Worm (Caenorhabditis elegans) whole organism, L1 larva: ENCODE data around the gene F59B2.8.

Experiments
- C04F5.9 ChIP-seq: sonication (generic microtip); optimal IDR thresholded peaks from 2 replicates; lab custom pipeline; 2016; ENCODE audit warnings: missing genetic modification characterization, missing compliant biosample characterization
- C16A3.4 ChIP-seq: fragments of 150-350 bp; optimal IDR thresholded peaks from 2 replicates; lab custom pipeline; 2014; ENCODE audit warnings: missing biosample characterization, missing genetic modification characterization
- C34B4.2 ChIP-seq: sonication (generic microtip); optimal IDR thresholded peaks from 2 replicates; lab custom pipeline; 2017; ENCODE audit warnings: mild to moderate bottlenecking, missing genetic modification characterization, missing compliant biosample characterization
- Y116A8C.19 ChIP-seq: sonication (generic microtip); optimal IDR thresholded peaks from 2 replicates; lab custom pipeline; 2016; ENCODE audit warnings: missing compliant biosample characterization, missing genetic modification characterization, borderline replicate concordance
- aha-1 ChIP-seq: fragments of 150-350 bp; optimal IDR thresholded peaks from 2 replicates; lab custom pipeline; 2014; ENCODE audit warnings: missing biosample characterization, missing genetic modification characterization
- alr-1 ChIP-seq: fragments of 200-800 bp; sonication (Bioruptor generic); optimal IDR thresholded peaks from 2 replicates; lab custom pipeline; 2018; ENCODE audit warnings: borderline replicate concordance, mild to moderate bottlenecking, missing genetic modification characterization, missing compliant biosample characterization
- aly-2 ChIP-seq: fragments of 150-350 bp; optimal IDR thresholded peaks from 2 replicates; lab custom pipeline; 2014; ENCODE audit warnings: missing biosample characterization, missing genetic modification characterization
- blmp-1 ChIP-seq: fragments of 150-350 bp; optimal IDR thresholded peaks from 2 replicates; lab custom pipeline; 2014; ENCODE audit warnings: missing biosample characterization, missing genetic modification characterization
- ceh-63 ChIP-seq: fragments of 200-800 bp; sonication (Bioruptor generic); optimal IDR thresholded peaks from 2 replicates; lab custom pipeline; 2018; ENCODE audit warnings: mild to moderate bottlenecking, missing genetic modification characterization, missing compliant biosample characterization
- ceh-8 ChIP-seq: fragments of 200-800 bp; sonication (Bioruptor generic); optimal IDR thresholded peaks from 2 replicates; lab custom pipeline; 2018; ENCODE audit warnings: mild to moderate bottlenecking, missing genetic modification characterization, moderate library complexity, missing compliant biosample characterization
- ceh-82 ChIP-seq, 3 experiments: fragments of 150-350 bp in 1 of 3; sonication (generic microtip) in 2 of 3; optimal IDR thresholded peaks; 2 replicates each; lab custom pipeline; 2014 to 2017; ENCODE audit warnings: missing biosample characterization in 3 of 3, missing genetic modification characterization in 3 of 3
- ceh-90 ChIP-seq: sonication (generic microtip); optimal IDR thresholded peaks from 2 replicates; lab custom pipeline; 2016; ENCODE audit warnings: missing genetic modification characterization, missing compliant biosample characterization
- dsc-1 ChIP-seq: sonication (generic microtip); optimal IDR thresholded peaks from 2 replicates; lab custom pipeline; 2016; ENCODE audit warnings: mild to moderate bottlenecking, missing genetic modification characterization, missing compliant biosample characterization
- efl-1 ChIP-seq, 4 experiments: fragments of 150-350 bp; optimal IDR thresholded peaks in 3 of 4; peaks in 1 of 4; 1 replicate in 1 of 4; 2 replicates in 3 of 4; lab custom pipeline; 2014; ENCODE audit warnings: missing biosample characterization in 2 of 4, missing genetic modification characterization in 2 of 4, missing genetic modification reagents in 2 of 4
- egl-13 ChIP-seq: sonication (generic microtip); optimal IDR thresholded peaks from 2 replicates; lab custom pipeline; 2016; ENCODE audit warnings: missing genotype, missing genetic modification reagents, missing genetic modification characterization, missing compliant biosample characterization
- egl-27 ChIP-seq, 2 experiments: fragments of 150-350 bp in 1 of 2; sonication (generic microtip); optimal IDR thresholded peaks; 3 replicates each; lab custom pipeline; 2017 to 2018; ENCODE audit warnings: missing biosample characterization in 2 of 2, missing genetic modification characterization in 2 of 2, missing genetic modification reagents in 2 of 2
- ets-5 ChIP-seq: fragments of 200-800 bp; sonication (Bioruptor generic); IDR thresholded peaks from 2 replicates; pipeline ENCODE4 v1.3.6; 2022; ENCODE audit warnings: missing genetic modification characterization, missing compliant biosample characterization
- fkh-10 ChIP-seq: sonication (generic microtip); optimal IDR thresholded peaks from 2 replicates; lab custom pipeline; 2017; ENCODE audit warnings: missing biosample characterization, missing genetic modification reagents, missing genetic modification characterization
- fkh-4 ChIP-seq: sonication (generic microtip); optimal IDR thresholded peaks from 2 replicates; lab custom pipeline; 2016; ENCODE audit warnings: missing compliant biosample characterization, missing genetic modification characterization, borderline replicate concordance
- fkh-8 ChIP-seq: sonication (generic microtip); optimal IDR thresholded peaks from 2 replicates; lab custom pipeline; 2016; ENCODE audit warnings: mild to moderate bottlenecking, missing genetic modification characterization, missing compliant biosample characterization
- hlh-17 ChIP-seq: fragments of 200-800 bp; sonication (Bioruptor generic); optimal IDR thresholded peaks from 2 replicates; lab custom pipeline; 2018; ENCODE audit warnings: missing genetic modification characterization, mild to moderate bottlenecking, missing compliant biosample characterization, moderate library complexity, borderline replicate concordance
- jun-1 ChIP-seq: fragments of 150-350 bp; optimal IDR thresholded peaks from 2 replicates; lab custom pipeline; 2014; ENCODE audit warnings: missing biosample characterization, missing genetic modification reagents, missing genetic modification characterization
- lin-35 ChIP-seq, 2 experiments: fragments of 150-350 bp; optimal IDR thresholded peaks; 2 replicates each; lab custom pipeline; 2014; ENCODE audit warnings: missing biosample characterization in 2 of 2, missing genetic modification characterization in 2 of 2, missing genetic modification reagents in 2 of 2
- lin-39 ChIP-seq: fragments of 150-350 bp; optimal IDR thresholded peaks from 2 replicates; lab custom pipeline; 2014; ENCODE audit warnings: missing biosample characterization, missing genetic modification reagents, missing genetic modification characterization
- lir-3 ChIP-seq: sonication (generic microtip); optimal IDR thresholded peaks from 2 replicates; lab custom pipeline; 2016; ENCODE audit warnings: mild to moderate bottlenecking, missing genetic modification characterization, moderate library complexity, missing compliant biosample characterization; ENCODE audit not compliant: poor library complexity
- lsy-2 ChIP-seq, 2 experiments: fragments of 150-350 bp; optimal IDR thresholded peaks; 2 replicates each; lab custom pipeline; 2014; ENCODE audit warnings: missing biosample characterization in 2 of 2, missing genetic modification characterization in 2 of 2
- mep-1 ChIP-seq: fragments of 150-350 bp; optimal IDR thresholded peaks from 2 replicates; lab custom pipeline; 2014; ENCODE audit warnings: missing biosample characterization, missing genetic modification characterization
- nhr-19 ChIP-seq: fragments of 200-800 bp; sonication (Bioruptor generic); conservative IDR thresholded peaks from 2 replicates; pipeline ENCODE4 v1.3.6; 2022; ENCODE audit warnings: missing genetic modification characterization, missing compliant biosample characterization
- nhr-20 ChIP-seq: sonication (generic microtip); optimal IDR thresholded peaks from 2 replicates; lab custom pipeline; 2016; ENCODE audit warnings: mild to moderate bottlenecking, missing genetic modification characterization, missing compliant biosample characterization
- nhr-237 ChIP-seq: fragments of 150-350 bp; optimal IDR thresholded peaks from 2 replicates; lab custom pipeline; 2014; ENCODE audit warnings: missing biosample characterization, missing genetic modification characterization
- nhr-47 ChIP-seq: sonication (generic microtip); optimal IDR thresholded peaks from 2 replicates; lab custom pipeline; 2016; ENCODE audit warnings: mild to moderate bottlenecking, missing genetic modification characterization, moderate library complexity, missing compliant biosample characterization
- nhr-76 ChIP-seq: sonication (generic microtip); optimal IDR thresholded peaks from 2 replicates; lab custom pipeline; 2017; ENCODE audit warnings: missing biosample characterization, missing genetic modification characterization
- nhr-84 ChIP-seq: sonication (generic microtip); optimal IDR thresholded peaks from 2 replicates; lab custom pipeline; 2017; ENCODE audit warnings: missing biosample characterization, missing genetic modification characterization
- nhr-90 ChIP-seq: sonication (generic microtip); optimal IDR thresholded peaks from 2 replicates; lab custom pipeline; 2016; ENCODE audit warnings: mild to moderate bottlenecking, missing genetic modification characterization, missing compliant biosample characterization; ENCODE audit not compliant: poor library complexity
- pax-3 ChIP-seq: fragments of 200-800 bp; sonication (Bioruptor generic); optimal IDR thresholded peaks from 2 replicates; lab custom pipeline; 2018; ENCODE audit warnings: mild to moderate bottlenecking, missing genetic modification characterization, moderate library complexity, missing compliant biosample characterization
- rnt-1 ChIP-seq: sonication (generic microtip); optimal IDR thresholded peaks from 2 replicates; lab custom pipeline; 2016; ENCODE audit warnings: mild to moderate bottlenecking, missing genetic modification characterization, moderate library complexity, missing compliant biosample characterization
- snu-23 ChIP-seq: sonication (generic microtip); optimal IDR thresholded peaks from 2 replicates; lab custom pipeline; 2016; ENCODE audit warnings: missing genetic modification characterization, missing compliant biosample characterization
- sox-4 ChIP-seq: sonication (generic microtip); optimal IDR thresholded peaks from 2 replicates; lab custom pipeline; 2016; ENCODE audit warnings: missing genetic modification characterization, missing compliant biosample characterization
- sptf-1 ChIP-seq: fragments of 150-350 bp; optimal IDR thresholded peaks from 2 replicates; lab custom pipeline; 2014; ENCODE audit warnings: missing biosample characterization, missing genetic modification characterization
- sup-37 ChIP-seq: fragments of 200-800 bp; sonication (Bioruptor generic); optimal IDR thresholded peaks from 2 replicates; lab custom pipeline; 2018; ENCODE audit warnings: mild to moderate bottlenecking, missing genetic modification characterization, missing compliant biosample characterization
- swsn-7 ChIP-seq: sonication (generic microtip); optimal IDR thresholded peaks from 2 replicates; lab custom pipeline; 2016; ENCODE audit warnings: missing genetic modification characterization, missing compliant biosample characterization
- unc-130 ChIP-seq: fragments of 150-350 bp; optimal IDR thresholded peaks from 2 replicates; lab custom pipeline; 2017; ENCODE audit warnings: missing biosample characterization, missing genetic modification characterization, inconsistent platforms
- unc-86 ChIP-seq: sonication (generic microtip); optimal IDR thresholded peaks from 2 replicates; lab custom pipeline; 2016; ENCODE audit warnings: missing genetic modification characterization, missing compliant biosample characterization
- unc-98 ChIP-seq: fragments of 200-800 bp; sonication (Bioruptor generic); IDR thresholded peaks from 2 replicates; pipeline ENCODE4 v1.3.6; 2022; ENCODE audit warnings: missing genetic modification characterization, missing compliant biosample characterization
- vab-15 ChIP-seq: sonication (generic microtip); optimal IDR thresholded peaks from 2 replicates; lab custom pipeline; 2017; ENCODE audit warnings: missing genotype, mild to moderate bottlenecking, missing genetic modification characterization, missing compliant biosample characterization
- xbp-1 ChIP-seq: sonication (generic microtip); optimal IDR thresholded peaks from 2 replicates; lab custom pipeline; 2016; ENCODE audit warnings: missing genetic modification characterization, missing compliant biosample characterization
- ztf-11 ChIP-seq, 2 experiments: sonication (generic microtip); optimal IDR thresholded peaks; 2 replicates each; lab custom pipeline; 2016 to 2017; ENCODE audit warnings: missing genetic modification characterization in 2 of 2, missing biosample characterization in 1 of 2, missing compliant biosample characterization in 1 of 2

F59B2.8 gene

ce11 chrIII:8988544-8988943 is 21.5 kb downstream of the F59B2.8 start (continued):
- no peak for TF ChIP-seq aha-1 (tag; lab: Kevin White, UChicago)
- no peak for TF ChIP-seq C34B4.2 (tag; lab: Kevin White, UChicago)
- TF ChIP-seq aly-2 (tag; lab: Kevin White, UChicago), result no peak
- TF ChIP-seq nhr-90 (tag; lab: Kevin White, UChicago), result no peak
- no peak for TF ChIP-seq swsn-7
- TF ChIP-seq unc-86 (tag; lab: Kevin White, UChicago), result no peak
- no peak for TF ChIP-seq nhr-20 (tag; lab: Kevin White, UChicago)
- no peak for TF ChIP-seq C04F5.9 (tag; lab: Kevin White, UChicago)
- TF ChIP-seq hlh-17 (GFP tag; lab: Kevin White, UChicago), result no peak
- no peak for TF ChIP-seq unc-130
- no peak for TF ChIP-seq efl-1 (optimal IDR thresholded peaks at IDR 0.05; lab: Kevin White, UChicago)
- TF ChIP-seq efl-1 (GFP tag; optimal IDR thresholded peaks at IDR 0.05 in 1 of 2; lab: Kevin White, UChicago), result no peak
- TF ChIP-seq snu-23 (GFP tag; lab: Kevin White, UChicago), result no peak
- TF ChIP-seq fkh-4 (tag; lab: Kevin White, UChicago), result no peak
- no peak for TF ChIP-seq nhr-19 (GFP tag; lab: Robert Waterston, UW)
- peak in 1 of 3 experiments; percentile 14 for TF ChIP-seq ceh-82 (tag; optimal IDR thresholded peaks at IDR 0.05; lab: Kevin White, UChicago)
- TF ChIP-seq unc-98, result no peak
- no peak for TF ChIP-seq egl-13 (tag; lab: Kevin White, UChicago)
- TF ChIP-seq lin-39 (tag; lab: Kevin White, UChicago), result no peak
- TF ChIP-seq, all 84 proteins: peak for 5

- TF ChIP-seq nhr-84 (tag; lab: Kevin White, UChicago), result no peak
- no peak for TF ChIP-seq sup-37 (GFP tag; lab: Kevin White, UChicago)
- TF ChIP-seq pax-3 (tag; lab: Kevin White, UChicago), result peak; percentile 70
- peak; percentile 95 for TF ChIP-seq dsc-1
- peak; percentile 34 for TF ChIP-seq nhr-47 (tag; lab: Kevin White, UChicago)
- no peak for TF ChIP-seq lir-3
- TF ChIP-seq sox-4 (tag; lab: Kevin White, UChicago), result peak; percentile 52
These were observed 21.9 kb downstream of the F59B2.8 start for ce11 chrIII:8988061-8988460.

ce11 chrIII:8986872-8987271 is 23.1 kb downstream of the F59B2.8 start:
- TF ChIP-seq egl-27 (tag; optimal IDR thresholded peaks at IDR 0.05; lab: Kevin White, UChicago) (no peak), fkh-8 (tag; lab: Kevin White, UChicago) (no peak), efl-1 (optimal IDR thresholded peaks at IDR 0.05; lab: Kevin White, UChicago) (no peak), efl-1 (GFP tag; optimal IDR thresholded peaks at IDR 0.05 in 1 of 2; lab: Kevin White, UChicago) (peak in 1 of 2 experiments; percentile 39), ceh-8 (GFP tag; lab: Kevin White, UChicago) (no peak), dsc-1 (peak; percentile 67), rnt-1 (tag; lab: Kevin White, UChicago) (no peak), pax-3 (tag; lab: Kevin White, UChicago) (peak; percentile 37), fkh-10 (GFP tag; lab: Kevin White, UChicago) (no peak), xbp-1 (tag; lab: Kevin White, UChicago) (no peak), nhr-237 (tag; lab: Kevin White, UChicago) (no peak), nhr-76 (no peak), lsy-2 (tag; optimal IDR thresholded peaks at IDR 0.05; lab: Kevin White, UChicago) (peak in 1 of 2 experiments; percentile 41), sox-4 (tag; lab: Kevin White, UChicago) (no peak), aha-1 (tag; lab: Kevin White, UChicago) (no peak), hlh-17 (GFP tag; lab: Kevin White, UChicago) (no peak), ceh-90 (tag; lab: Kevin White, UChicago) (no peak), mep-1 (tag; lab: Kevin White, UChicago) (no peak), ceh-63 (GFP tag; lab: Kevin White, UChicago) (no peak), C16A3.4 (tag; lab: Kevin White, UChicago) (peak; percentile 8), unc-98 (no peak), ets-5 (GFP tag; lab: Robert Waterston, UW) (no peak), lin-35 (GFP tag; optimal IDR thresholded peaks at IDR 0.05; lab: Kevin White, UChicago) (peak in 1 of 2 experiments; percentile 38), alr-1 (tag; lab: Kevin White, UChicago) (no peak), jun-1 (tag; lab: Kevin White, UChicago) (no peak), lir-3 (no peak), Y116A8C.19 (tag; lab: Kevin White, UChicago) (no peak), vab-15 (tag; lab: Kevin White, UChicago) (no peak), ztf-11 (tag; optimal IDR thresholded peaks at IDR 0.05; lab: Kevin White, UChicago) (no peak), sup-37 (GFP tag; lab: Kevin White, UChicago) (no peak), blmp-1 (tag; lab: Kevin White, UChicago) (peak; percentile 85), sptf-1 (tag; lab: Kevin White, UChicago) (no peak), C34B4.2 (tag; lab: Kevin White, UChicago) (no peak)
